Worm (Caenorhabditis elegans) whole organism, L1 larva: Measurements from ENCODE around the gene lec-6.

Experiments
- C04F5.9 ChIP-seq: sonication (generic microtip); optimal IDR thresholded peaks from 2 replicates; lab custom pipeline; 2016; ENCODE audit warnings: missing genetic modification characterization, missing compliant biosample characterization
- C34B4.2 ChIP-seq: sonication (generic microtip); optimal IDR thresholded peaks from 2 replicates; lab custom pipeline; 2017; ENCODE audit warnings: mild to moderate bottlenecking, missing genetic modification characterization, missing compliant biosample characterization
- F16B12.6 ChIP-seq: fragments of 150-350 bp; optimal IDR thresholded peaks from 2 replicates; lab custom pipeline; 2014; ENCODE audit warnings: missing biosample characterization, missing genetic modification characterization
- Y116A8C.19 ChIP-seq: sonication (generic microtip); optimal IDR thresholded peaks from 2 replicates; lab custom pipeline; 2016; ENCODE audit warnings: missing compliant biosample characterization, missing genetic modification characterization, borderline replicate concordance
- aha-1 ChIP-seq: fragments of 150-350 bp; optimal IDR thresholded peaks from 2 replicates; lab custom pipeline; 2014; ENCODE audit warnings: missing biosample characterization, missing genetic modification characterization
- alr-1 ChIP-seq: fragments of 200-800 bp; sonication (Bioruptor generic); optimal IDR thresholded peaks from 2 replicates; lab custom pipeline; 2018; ENCODE audit warnings: borderline replicate concordance, mild to moderate bottlenecking, missing genetic modification characterization, missing compliant biosample characterization
- aly-2 ChIP-seq: fragments of 150-350 bp; optimal IDR thresholded peaks from 2 replicates; lab custom pipeline; 2014; ENCODE audit warnings: missing biosample characterization, missing genetic modification characterization
- ama-1 ChIP-seq: fragments of 150-350 bp; optimal IDR thresholded peaks from 2 replicates; lab custom pipeline; 2014
- blmp-1 ChIP-seq: fragments of 150-350 bp; optimal IDR thresholded peaks from 2 replicates; lab custom pipeline; 2014; ENCODE audit warnings: missing biosample characterization, missing genetic modification characterization
- ceh-90 ChIP-seq: sonication (generic microtip); optimal IDR thresholded peaks from 2 replicates; lab custom pipeline; 2016; ENCODE audit warnings: missing genetic modification characterization, missing compliant biosample characterization
- ces-1 ChIP-seq: fragments of 150-350 bp; optimal IDR thresholded peaks from 2 replicates; lab custom pipeline; 2014; ENCODE audit warnings: missing biosample characterization, missing genetic modification reagents, missing genetic modification characterization
- dpl-1 ChIP-seq, 3 experiments: fragments of 150-350 bp in 2 of 3; sonication (generic microtip) in 1 of 3; optimal IDR thresholded peaks; 2 replicates each; lab custom pipeline; 2014 to 2017; ENCODE audit warnings: missing biosample characterization in 3 of 3, missing genetic modification characterization in 3 of 3, missing genetic modification reagents in 3 of 3
- efl-1 ChIP-seq, 4 experiments: fragments of 150-350 bp; optimal IDR thresholded peaks in 3 of 4; peaks in 1 of 4; 1 replicate in 1 of 4; 2 replicates in 3 of 4; lab custom pipeline; 2014; ENCODE audit warnings: missing biosample characterization in 2 of 4, missing genetic modification characterization in 2 of 4, missing genetic modification reagents in 2 of 4
- egl-13 ChIP-seq: sonication (generic microtip); optimal IDR thresholded peaks from 2 replicates; lab custom pipeline; 2016; ENCODE audit warnings: missing genotype, missing genetic modification reagents, missing genetic modification characterization, missing compliant biosample characterization
- egl-27 ChIP-seq, 2 experiments: fragments of 150-350 bp in 1 of 2; sonication (generic microtip); optimal IDR thresholded peaks; 3 replicates each; lab custom pipeline; 2017 to 2018; ENCODE audit warnings: missing biosample characterization in 2 of 2, missing genetic modification characterization in 2 of 2, missing genetic modification reagents in 2 of 2
- elt-2 ChIP-seq: sonication (generic microtip); optimal IDR thresholded peaks from 2 replicates; lab custom pipeline; 2016; ENCODE audit warnings: missing genetic modification characterization, mild to moderate bottlenecking, inconsistent platforms, missing compliant biosample characterization, missing genetic modification reagents
- fkh-10 ChIP-seq: sonication (generic microtip); optimal IDR thresholded peaks from 2 replicates; lab custom pipeline; 2017; ENCODE audit warnings: missing biosample characterization, missing genetic modification reagents, missing genetic modification characterization
- fkh-4 ChIP-seq: sonication (generic microtip); optimal IDR thresholded peaks from 2 replicates; lab custom pipeline; 2016; ENCODE audit warnings: missing compliant biosample characterization, missing genetic modification characterization, borderline replicate concordance
- fkh-8 ChIP-seq: sonication (generic microtip); optimal IDR thresholded peaks from 2 replicates; lab custom pipeline; 2016; ENCODE audit warnings: mild to moderate bottlenecking, missing genetic modification characterization, missing compliant biosample characterization
- fos-1 ChIP-seq: fragments of 150-350 bp; optimal IDR thresholded peaks from 2 replicates; lab custom pipeline; 2014; ENCODE audit warnings: missing biosample characterization, missing genetic modification characterization
- grh-1 ChIP-seq: fragments of 200-800 bp; sonication (Bioruptor generic); IDR thresholded peaks from 2 replicates; pipeline ENCODE4 v1.3.6; 2022; ENCODE audit warnings: missing genetic modification reagents, missing genetic modification characterization, missing compliant biosample characterization
- hlh-4 ChIP-seq: sonication (generic microtip); optimal IDR thresholded peaks from 2 replicates; lab custom pipeline; 2016; ENCODE audit warnings: mild to moderate bottlenecking, missing genetic modification characterization, missing compliant biosample characterization
- hpl-2 ChIP-seq: fragments of 150-350 bp; optimal IDR thresholded peaks from 2 replicates; lab custom pipeline; 2014; ENCODE audit warnings: missing biosample characterization, missing genetic modification reagents, missing genetic modification characterization
- irx-1 ChIP-seq: sonication (generic microtip); optimal IDR thresholded peaks from 2 replicates; lab custom pipeline; 2016; ENCODE audit warnings: missing genetic modification characterization, missing compliant biosample characterization
- lin-14 ChIP-seq: fragments of 200-800 bp; sonication (Bioruptor generic); optimal IDR thresholded peaks from 2 replicates; lab custom pipeline; 2018; ENCODE audit warnings: mild to moderate bottlenecking, missing genetic modification characterization, moderate library complexity, missing compliant biosample characterization
- lin-15B ChIP-seq: fragments of 150-350 bp; sonication (generic microtip); optimal IDR thresholded peaks from 3 replicates; lab custom pipeline; 2014; ENCODE audit warnings: missing biosample characterization, missing genetic modification characterization
- lin-39 ChIP-seq: fragments of 150-350 bp; optimal IDR thresholded peaks from 2 replicates; lab custom pipeline; 2014; ENCODE audit warnings: missing biosample characterization, missing genetic modification reagents, missing genetic modification characterization
- lir-3 ChIP-seq: sonication (generic microtip); optimal IDR thresholded peaks from 2 replicates; lab custom pipeline; 2016; ENCODE audit warnings: mild to moderate bottlenecking, missing genetic modification characterization, moderate library complexity, missing compliant biosample characterization; ENCODE audit not compliant: poor library complexity
- lsy-2 ChIP-seq, 2 experiments: fragments of 150-350 bp; optimal IDR thresholded peaks; 2 replicates each; lab custom pipeline; 2014; ENCODE audit warnings: missing biosample characterization in 2 of 2, missing genetic modification characterization in 2 of 2
- mef-2 ChIP-seq: fragments of 150-350 bp; optimal IDR thresholded peaks from 2 replicates; lab custom pipeline; 2014; ENCODE audit warnings: missing biosample characterization, missing genetic modification characterization
- nhr-11 ChIP-seq: fragments of 150-350 bp; optimal IDR thresholded peaks from 2 replicates; lab custom pipeline; 2014; ENCODE audit warnings: missing biosample characterization, missing genetic modification characterization
- nhr-12 ChIP-seq: sonication (generic microtip); optimal IDR thresholded peaks from 2 replicates; lab custom pipeline; 2017; ENCODE audit warnings: missing biosample characterization, missing genetic modification characterization
- nhr-20 ChIP-seq: sonication (generic microtip); optimal IDR thresholded peaks from 2 replicates; lab custom pipeline; 2016; ENCODE audit warnings: mild to moderate bottlenecking, missing genetic modification characterization, missing compliant biosample characterization
- nhr-76 ChIP-seq: sonication (generic microtip); optimal IDR thresholded peaks from 2 replicates; lab custom pipeline; 2017; ENCODE audit warnings: missing biosample characterization, missing genetic modification characterization
- nhr-84 ChIP-seq: sonication (generic microtip); optimal IDR thresholded peaks from 2 replicates; lab custom pipeline; 2017; ENCODE audit warnings: missing biosample characterization, missing genetic modification characterization
- nhr-90 ChIP-seq: sonication (generic microtip); optimal IDR thresholded peaks from 2 replicates; lab custom pipeline; 2016; ENCODE audit warnings: mild to moderate bottlenecking, missing genetic modification characterization, missing compliant biosample characterization; ENCODE audit not compliant: poor library complexity
- pag-3 ChIP-seq: sonication (generic microtip); optimal IDR thresholded peaks from 2 replicates; lab custom pipeline; 2017; ENCODE audit warnings: missing genetic modification characterization, mild to moderate bottlenecking, missing compliant biosample characterization, antibody characterized with exemption, borderline replicate concordance; ENCODE audit not compliant: insufficient read depth
- pax-3 ChIP-seq: fragments of 200-800 bp; sonication (Bioruptor generic); optimal IDR thresholded peaks from 2 replicates; lab custom pipeline; 2018; ENCODE audit warnings: mild to moderate bottlenecking, missing genetic modification characterization, moderate library complexity, missing compliant biosample characterization
- pqm-1 ChIP-seq: sonication (generic microtip); optimal IDR thresholded peaks from 3 replicates; lab custom pipeline; 2017; ENCODE audit warnings: missing biosample characterization, missing genetic modification characterization
- skn-1 ChIP-seq: fragments of 150-350 bp; optimal IDR thresholded peaks from 2 replicates; lab custom pipeline; 2014; ENCODE audit warnings: missing biosample characterization, missing genetic modification characterization
- snpc-4 ChIP-seq: fragments of 150-350 bp; optimal IDR thresholded peaks from 2 replicates; lab custom pipeline; 2014; ENCODE audit warnings: missing biosample characterization, missing genetic modification characterization
- snu-23 ChIP-seq: sonication (generic microtip); optimal IDR thresholded peaks from 2 replicates; lab custom pipeline; 2016; ENCODE audit warnings: missing genetic modification characterization, missing compliant biosample characterization
- sox-4 ChIP-seq: sonication (generic microtip); optimal IDR thresholded peaks from 2 replicates; lab custom pipeline; 2016; ENCODE audit warnings: missing genetic modification characterization, missing compliant biosample characterization
- sptf-1 ChIP-seq: fragments of 150-350 bp; optimal IDR thresholded peaks from 2 replicates; lab custom pipeline; 2014; ENCODE audit warnings: missing biosample characterization, missing genetic modification characterization
- swsn-7 ChIP-seq: sonication (generic microtip); optimal IDR thresholded peaks from 2 replicates; lab custom pipeline; 2016; ENCODE audit warnings: missing genetic modification characterization, missing compliant biosample characterization
- unc-130 ChIP-seq: fragments of 150-350 bp; optimal IDR thresholded peaks from 2 replicates; lab custom pipeline; 2017; ENCODE audit warnings: missing biosample characterization, missing genetic modification characterization, inconsistent platforms
- unc-30 ChIP-seq: sonication (generic microtip); optimal IDR thresholded peaks from 2 replicates; lab custom pipeline; 2017; ENCODE audit warnings: missing biosample characterization, missing genetic modification characterization
- unc-86 ChIP-seq: sonication (generic microtip); optimal IDR thresholded peaks from 2 replicates; lab custom pipeline; 2016; ENCODE audit warnings: missing genetic modification characterization, missing compliant biosample characterization
- xbp-1 ChIP-seq: sonication (generic microtip); optimal IDR thresholded peaks from 2 replicates; lab custom pipeline; 2016; ENCODE audit warnings: missing genetic modification characterization, missing compliant biosample characterization
- zag-1 ChIP-seq: fragments of 150-350 bp; optimal IDR thresholded peaks from 2 replicates; lab custom pipeline; 2014; ENCODE audit warnings: missing biosample characterization, missing genetic modification characterization
- zip-4 ChIP-seq: fragments of 200-800 bp; sonication (Bioruptor generic); optimal IDR thresholded peaks from 2 replicates; lab custom pipeline; 2018; ENCODE audit warnings: mild to moderate bottlenecking, missing genetic modification characterization, moderate library complexity, missing compliant biosample characterization
- ztf-4 ChIP-seq: fragments of 150-350 bp; optimal IDR thresholded peaks from 2 replicates; lab custom pipeline; 2014; ENCODE audit warnings: missing biosample characterization, missing genetic modification characterization

Gene lec-6

ce11 chrIII:640198-640803, 40.1 kb upstream of the lec-6 start, which contains the start of the genes tag-266 and tag-267 (continued):
- peak; percentile 88 for TF ChIP-seq nhr-90 (tag; lab: Kevin White, UChicago)
- no peak for TF ChIP-seq hpl-2 (GFP tag; lab: Kevin White, UChicago)
- TF ChIP-seq xbp-1 (tag; lab: Kevin White, UChicago): peak; percentile 70
- TF ChIP-seq lin-15B (tag; lab: Kevin White, UChicago): peak; percentile 40
- no peak for TF ChIP-seq sptf-1 (tag; lab: Kevin White, UChicago)
- no peak for TF ChIP-seq grh-1
- no peak for TF ChIP-seq ztf-4 (tag; lab: Kevin White, UChicago)
- TF ChIP-seq fkh-4 (tag; lab: Kevin White, UChicago): peak; percentile 41
- TF ChIP-seq nhr-20 (tag; lab: Kevin White, UChicago): peak; percentile 65
- TF ChIP-seq irx-1 (tag; lab: Kevin White, UChicago): peak; percentile 77
- no peak for TF ChIP-seq nhr-84 (tag; lab: Kevin White, UChicago)
- TF ChIP-seq ceh-90 (tag; lab: Kevin White, UChicago): peak; percentile 66
- TF ChIP-seq zag-1: peak; percentile 34
- TF ChIP-seq sox-4 (tag; lab: Kevin White, UChicago): peak; percentile 43
- no peak for TF ChIP-seq alr-1
- TF ChIP-seq fos-1: peak; percentile 55
- peak; percentile 4 for TF ChIP-seq lin-39 (tag; lab: Kevin White, UChicago)
- no peak for TF ChIP-seq zip-4
- no peak for TF ChIP-seq ces-1
- peak; percentile 24 for TF ChIP-seq fkh-10 (GFP tag; lab: Kevin White, UChicago)
- TF ChIP-seq lir-3 (tag; lab: Kevin White, UChicago): no peak
- peak; percentile 47 for TF ChIP-seq unc-86
- peak; percentile 56 for TF ChIP-seq C04F5.9
- peak; percentile 59 to 62 for TF ChIP-seq efl-1 (optimal IDR thresholded peaks at IDR 0.05; lab: Kevin White, UChicago)
- peak; percentile 64 to 91 for TF ChIP-seq efl-1 (GFP tag; optimal IDR thresholded peaks at IDR 0.05 in 1 of 2; lab: Kevin White, UChicago)
- TF ChIP-seq dpl-1 (GFP tag; optimal IDR thresholded peaks at IDR 0.05; lab: Kevin White, UChicago): peak; percentile 28 to 66 (median 54)
- TF ChIP-seq nhr-11 (tag; lab: Kevin White, UChicago): no peak
- peak; percentile 61 to 83 for TF ChIP-seq lsy-2 (tag; optimal IDR thresholded peaks at IDR 0.05; lab: Kevin White, UChicago)
- TF ChIP-seq lin-14 (GFP tag; lab: Kevin White, UChicago): peak; percentile 91
- peak; percentile 67 for TF ChIP-seq egl-13 (tag; lab: Kevin White, UChicago)
- TF ChIP-seq pag-3 (tag; lab: Kevin White, UChicago): no peak
- no peak for TF ChIP-seq nhr-12 (tag; lab: Kevin White, UChicago)
- TF ChIP-seq pax-3: peak; percentile 92
- no peak for TF ChIP-seq unc-30
- TF ChIP-seq F16B12.6 (tag; lab: Kevin White, UChicago): peak; percentile 33
- peak; percentile 44 for TF ChIP-seq unc-130 (tag; lab: Kevin White, UChicago)
- peak; percentile 70 for TF ChIP-seq swsn-7 (tag; lab: Kevin White, UChicago)
- no peak for TF ChIP-seq C34B4.2 (tag; lab: Kevin White, UChicago)
- no peak for TF ChIP-seq egl-27 (tag; optimal IDR thresholded peaks at IDR 0.05; lab: Kevin White, UChicago)
- peak; percentile 90 for TF ChIP-seq fkh-8
- TF ChIP-seq nhr-76 (tag; lab: Kevin White, UChicago): no peak
- TF ChIP-seq hlh-4: no peak
- no peak for TF ChIP-seq ama-1
- no peak for TF ChIP-seq aha-1
- no peak for TF ChIP-seq mef-2
- peak; percentile 27 for TF ChIP-seq skn-1 (tag; lab: Kevin White, UChicago)
- peak; percentile 3 for TF ChIP-seq Y116A8C.19 (tag; lab: Kevin White, UChicago)
- no peak for TF ChIP-seq pqm-1 (tag; lab: Kevin White, UChicago)
- peak; percentile 25 for TF ChIP-seq elt-2
- peak; percentile 49 for TF ChIP-seq aly-2 (tag; lab: Kevin White, UChicago)
- TF ChIP-seq snu-23: peak; percentile 81
- TF ChIP-seq blmp-1 (tag; lab: Kevin White, UChicago): peak; percentile 18
- TF ChIP-seq snpc-4 (tag; lab: Kevin White, UChicago): peak; percentile 48
